Fruit fly (Drosophila melanogaster) whole organism, prepupa: ENCODE data around the gene Asciz.

Experiments
- Blimp-1 ChIP-seq: fragments of 200-800 bp; sonication (Bioruptor generic); optimal IDR thresholded peaks from 3 replicates; lab custom pipeline; 2017; ENCODE audit warnings: missing biosample characterization, missing genetic modification characterization, mild to moderate bottlenecking, moderate library complexity, missing genetic modification reagents
- CG11294 ChIP-seq: fragments of 200-800 bp; sonication (Bioruptor generic); IDR thresholded peaks from 2 replicates; pipeline ENCODE4 v1.3.6; 2022; ENCODE audit warnings: missing biosample characterization, missing genetic modification characterization
- CG15336 ChIP-seq: fragments of 200-800 bp; sonication (Bioruptor generic); IDR thresholded peaks from 2 replicates; pipeline ENCODE4 v1.3.6; 2022; ENCODE audit warnings: missing biosample characterization, missing genetic modification characterization
- CG1621 ChIP-seq: fragments of 200-800 bp; sonication (Bioruptor generic); optimal IDR thresholded peaks from 3 replicates; lab custom pipeline; 2018; ENCODE audit warnings: missing biosample characterization, mild to moderate bottlenecking, missing genetic modification characterization
- CG16779 ChIP-seq: fragments of 200-800 bp; sonication (Bioruptor generic); optimal IDR thresholded peaks from 3 replicates; lab custom pipeline; 2017; ENCODE audit warnings: missing biosample characterization, mild to moderate bottlenecking, missing genetic modification characterization
- CG3032 ChIP-seq: fragments of 200-800 bp; optimal IDR thresholded peaks from 2 replicates; lab custom pipeline; 2019; ENCODE audit warnings: missing biosample characterization, mild to moderate bottlenecking, missing genetic modification characterization, moderate library complexity
- CG31627 ChIP-seq: fragments of 200-800 bp; sonication (Bioruptor generic); optimal IDR thresholded peaks from 3 replicates; lab custom pipeline; 2016; ENCODE audit warnings: missing biosample characterization, missing genetic modification characterization
- CG34406 ChIP-seq: fragments of 200-800 bp; sonication (Bioruptor generic); optimal IDR thresholded peaks from 3 replicates; lab custom pipeline; 2016; ENCODE audit warnings: missing biosample characterization, missing genetic modification characterization
- CG3919 ChIP-seq: fragments of 200-800 bp; sonication (Bioruptor generic); optimal IDR thresholded peaks from 3 replicates; lab custom pipeline; 2016; ENCODE audit warnings: missing biosample characterization, missing genetic modification characterization
- CG6808 ChIP-seq: fragments of 200-800 bp; sonication (Bioruptor generic); optimal IDR thresholded peaks from 3 replicates; lab custom pipeline; 2017; ENCODE audit warnings: missing biosample characterization, missing genetic modification characterization, mild to moderate bottlenecking, moderate library complexity, missing genetic modification reagents
- CG6854 ChIP-seq: fragments of 200-800 bp; sonication (Bioruptor generic); optimal IDR thresholded peaks from 2 replicates; lab custom pipeline; 2017; ENCODE audit warnings: missing biosample characterization, mild to moderate bottlenecking, missing genetic modification characterization
- CG7368 ChIP-seq: fragments of 200-800 bp; sonication (Bioruptor generic); optimal IDR thresholded peaks from 3 replicates; lab custom pipeline; 2016; ENCODE audit warnings: missing biosample characterization, missing genetic modification characterization
- CG8119 ChIP-seq: fragments of 200-800 bp; sonication (Bioruptor generic); IDR thresholded peaks from 3 replicates; pipeline ENCODE4 v1.3.6; 2022; ENCODE audit warnings: missing biosample characterization, missing genetic modification characterization
- CG8319 ChIP-seq: fragments of 200-800 bp; sonication (Bioruptor generic); optimal IDR thresholded peaks from 3 replicates; lab custom pipeline; 2016; ENCODE audit warnings: missing biosample characterization, missing genetic modification characterization
- CG8632 ChIP-seq: fragments of 200-800 bp; sonication (Bioruptor generic); optimal IDR thresholded peaks from 3 replicates; lab custom pipeline; 2016; ENCODE audit warnings: missing biosample characterization, missing genetic modification characterization
- CG9139 ChIP-seq: fragments of 200-800 bp; sonication (Bioruptor generic); optimal IDR thresholded peaks from 3 replicates; lab custom pipeline; 2017; ENCODE audit warnings: missing biosample characterization, mild to moderate bottlenecking, missing genetic modification characterization
- Eip75B ChIP-seq: fragments of 200-800 bp; sonication (Bioruptor generic); optimal IDR thresholded peaks from 3 replicates; lab custom pipeline; 2016; ENCODE audit warnings: missing biosample characterization, missing genetic modification characterization
- Eip78C ChIP-seq: fragments of 200-800 bp; sonication (Bioruptor generic); peaks from one replicate; lab custom pipeline; 2016; ENCODE audit warnings: missing biosample characterization, missing genetic modification characterization
- Eip93F ChIP-seq: fragments of 200-800 bp; sonication (Bioruptor generic); optimal IDR thresholded peaks from 2 replicates; lab custom pipeline; 2016; ENCODE audit warnings: missing biosample characterization, mild to moderate bottlenecking, missing genetic modification characterization
- Ets21C ChIP-seq: fragments of 200-800 bp; sonication (Bioruptor generic); optimal IDR thresholded peaks from 3 replicates; lab custom pipeline; 2016; ENCODE audit warnings: missing biosample characterization, missing genetic modification characterization
- Hr38 ChIP-seq: sonication (Bioruptor generic); optimal IDR thresholded peaks from 2 replicates; lab custom pipeline; 2016; ENCODE audit warnings: missing biosample characterization, missing genetic modification characterization
- Hr4 ChIP-seq: fragments of 200-800 bp; sonication (Bioruptor generic); optimal IDR thresholded peaks from 3 replicates; lab custom pipeline; 2016; ENCODE audit warnings: missing biosample characterization, missing genetic modification characterization
- Lpt ChIP-seq: fragments of 200-800 bp; sonication (Bioruptor generic); optimal IDR thresholded peaks from 3 replicates; lab custom pipeline; 2016; ENCODE audit warnings: missing biosample characterization, missing genetic modification characterization
- Met ChIP-seq: fragments of 200-800 bp; sonication (Bioruptor generic); optimal IDR thresholded peaks from 3 replicates; lab custom pipeline; 2016; ENCODE audit warnings: missing biosample characterization, missing genetic modification characterization
- Sox102F ChIP-seq: fragments of 200-800 bp; sonication (Bioruptor generic); optimal IDR thresholded peaks from 2 replicates; lab custom pipeline; 2016; ENCODE audit warnings: missing biosample characterization, mild to moderate bottlenecking, missing genetic modification characterization
- Sox14 ChIP-seq: fragments of 200-800 bp; sonication (Bioruptor generic); optimal IDR thresholded peaks from 3 replicates; lab custom pipeline; 2016; ENCODE audit warnings: missing biosample characterization, missing genetic modification characterization
- Sox15 ChIP-seq: fragments of 200-800 bp; sonication (Bioruptor generic); optimal IDR thresholded peaks from 3 replicates; lab custom pipeline; 2016; ENCODE audit warnings: missing biosample characterization, missing genetic modification characterization
- achi ChIP-seq: fragments of 200-800 bp; sonication (Bioruptor generic); optimal IDR thresholded peaks from 3 replicates; lab custom pipeline; 2016; ENCODE audit warnings: missing biosample characterization, missing genetic modification characterization
- acj6 ChIP-seq: fragments of 200-800 bp; sonication (Bioruptor generic); optimal IDR thresholded peaks from 3 replicates; lab custom pipeline; 2016; ENCODE audit warnings: missing biosample characterization, missing genetic modification characterization
- cyc ChIP-seq: fragments of 200-800 bp; sonication (Bioruptor generic); optimal IDR thresholded peaks from 3 replicates; lab custom pipeline; 2016; ENCODE audit warnings: missing biosample characterization, missing genetic modification characterization
- dac ChIP-seq: fragments of 200-800 bp; sonication (Bioruptor generic); optimal IDR thresholded peaks from 2 replicates; lab custom pipeline; 2017; ENCODE audit warnings: missing biosample characterization, mild to moderate bottlenecking, missing genetic modification characterization
- dsx ChIP-seq: fragments of 200-800 bp; optimal IDR thresholded peaks from 3 replicates; lab custom pipeline; 2019; ENCODE audit warnings: missing biosample characterization, mild to moderate bottlenecking, missing genetic modification characterization, moderate library complexity; ENCODE audit not compliant: poor library complexity, severe bottlenecking
- eg ChIP-seq: fragments of 200-800 bp; sonication (Bioruptor generic); IDR thresholded peaks from 3 replicates; pipeline ENCODE4 v1.3.6; 2022; ENCODE audit warnings: missing biosample characterization, missing genetic modification characterization
- fkh ChIP-seq: fragments of 200-800 bp; sonication (Bioruptor generic); optimal IDR thresholded peaks from 3 replicates; lab custom pipeline; 2017; ENCODE audit warnings: missing biosample characterization, mild to moderate bottlenecking, missing genetic modification characterization, moderate library complexity
- pdm3 ChIP-seq: fragments of 200-800 bp; sonication (Bioruptor generic); optimal IDR thresholded peaks from 3 replicates; lab custom pipeline; 2016; ENCODE audit warnings: missing biosample characterization, missing genetic modification characterization
- salr ChIP-seq, 2 experiments: fragments of 200-800 bp; sonication (Bioruptor generic); optimal IDR thresholded peaks; 3 replicates each; lab custom pipeline; 2016 to 2018; ENCODE audit warnings: missing biosample characterization in 2 of 2, missing genetic modification characterization in 2 of 2, mild to moderate bottlenecking in 1 of 2
- spab ChIP-seq: fragments of 200-800 bp; sonication (Bioruptor generic); optimal IDR thresholded peaks from 2 replicates; lab custom pipeline; 2017; ENCODE audit warnings: missing biosample characterization, mild to moderate bottlenecking, missing genetic modification characterization, missing genetic modification reagents
- ss ChIP-seq, 2 experiments: fragments of 200-800 bp; sonication (Bioruptor generic); optimal IDR thresholded peaks; 2 replicates in 1 of 2; 3 replicates in 1 of 2; lab custom pipeline; 2017 to 2018; ENCODE audit warnings: mild to moderate bottlenecking in 2 of 2, missing biosample characterization in 2 of 2, missing genetic modification characterization in 2 of 2, moderate library complexity in 1 of 2
- svp ChIP-seq: fragments of 200-800 bp; sonication (Bioruptor generic); peaks from one replicate; lab custom pipeline; 2016; ENCODE audit warnings: missing biosample characterization, missing genetic modification characterization
- topi ChIP-seq: fragments of 200-800 bp; sonication (Bioruptor generic); optimal IDR thresholded peaks from 3 replicates; lab custom pipeline; 2016; ENCODE audit warnings: missing biosample characterization, missing genetic modification characterization
- vri ChIP-seq: fragments of 200-800 bp; sonication (Bioruptor generic); optimal IDR thresholded peaks from 3 replicates; lab custom pipeline; 2016; ENCODE audit warnings: missing biosample characterization, mild to moderate bottlenecking, missing genetic modification characterization

Asciz gene

dm6 chr3L:3142516-3143382, 23.3 kb downstream of the Asciz start:
- TF ChIP-seq topi (no peak), fkh (peak; percentile 65), Eip78C (GFP tag; lab: Kevin White, UChicago) (peak; percentile 39)

- TF ChIP-seq CG1621 (tag; lab: Kevin White, UChicago): no peak
- TF ChIP-seq Blimp-1 (GFP tag; lab: Kevin White, UChicago): peak; percentile 77
- TF ChIP-seq cyc (GFP tag; lab: Kevin White, UChicago): no peak
- TF ChIP-seq Hr38 (GFP tag; lab: Kevin White, UChicago): no peak
- TF ChIP-seq CG6854: no peak
- no peak for TF ChIP-seq Lpt (GFP tag; lab: Kevin White, UChicago)
- no peak for TF ChIP-seq Met (GFP tag; lab: Kevin White, UChicago)
- TF ChIP-seq topi: no peak
- TF ChIP-seq CG31627 (GFP tag; lab: Kevin White, UChicago): no peak
- no peak for TF ChIP-seq CG34406 (GFP tag; lab: Kevin White, UChicago)
- no peak for TF ChIP-seq Eip93F
- peak; percentile 9; the same call in 1 of the 2 replicates for TF ChIP-seq CG11294 (GFP tag; lab: Robert Waterston, UW)
- TF ChIP-seq vri (GFP tag; lab: Kevin White, UChicago): no peak
- peak; percentile 4 for TF ChIP-seq Eip75B (GFP tag; lab: Kevin White, UChicago)
- no peak for TF ChIP-seq Sox14 (GFP tag; lab: Kevin White, UChicago)
- no peak for TF ChIP-seq Hr4
- no peak for TF ChIP-seq spab (GFP tag; lab: Kevin White, UChicago)
- TF ChIP-seq acj6 (GFP tag; lab: Kevin White, UChicago): no peak
Observed at dm6 chr3L:3141411-3141810, 24.6 kb downstream of the Asciz start.

DNA sequence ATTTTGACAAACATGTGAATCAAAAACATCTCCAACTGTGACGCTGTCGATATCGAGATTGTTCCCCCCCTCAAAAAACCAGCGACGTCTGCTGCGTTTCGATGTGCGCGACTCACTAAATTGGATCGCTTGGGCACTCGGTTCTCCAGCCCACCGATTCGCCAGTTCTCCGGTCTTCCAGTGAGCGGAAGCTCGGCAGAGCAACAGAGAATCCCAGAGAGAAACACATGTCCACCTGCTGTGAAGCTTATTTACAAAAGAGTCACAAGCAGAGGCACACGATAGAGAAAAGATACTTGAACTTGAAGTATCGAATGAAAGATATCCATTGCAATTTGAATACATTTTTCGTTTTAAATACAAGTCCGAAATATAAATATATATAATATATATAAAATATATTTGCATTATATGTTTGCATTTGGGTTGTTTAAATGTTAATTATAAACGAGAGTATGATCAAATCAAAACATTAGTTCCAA, 31.9 kb downstream of the Asciz start:
- no peak for TF ChIP-seq svp (GFP tag; lab: Kevin White, UChicago)
- TF ChIP-seq Sox102F (GFP tag; lab: Kevin White, UChicago): peak; percentile 26
- peak; percentile 0 for TF ChIP-seq vri (GFP tag; lab: Kevin White, UChicago)
- no peak for TF ChIP-seq salr (GFP tag; optimal IDR thresholded peaks at IDR 0.05; lab: Kevin White, UChicago)
- peak; percentile 18 for TF ChIP-seq CG6854
- TF ChIP-seq CG3919: peak; percentile 9
- peak; percentile 23 for TF ChIP-seq CG16779 (tag; lab: Kevin White, UChicago)
- peak; percentile 20 for TF ChIP-seq achi (GFP tag; lab: Kevin White, UChicago)
- TF ChIP-seq fkh: peak; percentile 82
- peak in 1 of 2 experiments; percentile 30 for TF ChIP-seq ss (GFP tag; optimal IDR thresholded peaks at IDR 0.05; lab: Kevin White, UChicago)
- TF ChIP-seq dsx (GFP tag; lab: Kevin White, UChicago): peak; percentile 25
- TF ChIP-seq Eip78C (GFP tag; lab: Kevin White, UChicago): peak; percentile 68
- TF ChIP-seq spab (GFP tag; lab: Kevin White, UChicago): no peak
- TF ChIP-seq Sox15: no peak
- peak; percentile 18 for TF ChIP-seq CG6808 (GFP tag; lab: Kevin White, UChicago)
- TF ChIP-seq Blimp-1 (GFP tag; lab: Kevin White, UChicago): no peak
- 0 out of 3 replicates have a peak, but pooled peaks have one; percentile 18 for TF ChIP-seq CG8119
- TF ChIP-seq CG9139: peak; percentile 57

dm6 chr3L:3127544-3127943, 38.5 kb downstream of the Asciz start, which contains the start of gene promL:
promL (minus strand) TSS chr3L:3127724.
- peak; percentile 21 for TF ChIP-seq CG3032 (tag; lab: Kevin White, UChicago)
- TF ChIP-seq CG31627 (GFP tag; lab: Kevin White, UChicago): peak; percentile 27
- TF ChIP-seq CG8632: peak; percentile 19
- peak; percentile 0 for TF ChIP-seq dac
- TF ChIP-seq Sox102F (GFP tag; lab: Kevin White, UChicago): peak; percentile 53
- no peak for TF ChIP-seq Eip93F
- TF ChIP-seq CG8319 (GFP tag; lab: Kevin White, UChicago): no peak
- peak; percentile 78 for TF ChIP-seq Sox14 (GFP tag; lab: Kevin White, UChicago)
- peak; percentile 38 for TF ChIP-seq CG3919
- no peak for TF ChIP-seq CG7368 (GFP tag; lab: Kevin White, UChicago)
- TF ChIP-seq eg (GFP tag; lab: Robert Waterston, UW): peak; percentile 62; the same call in 2 of the 3 replicates
- TF ChIP-seq CG15336 (GFP tag; lab: Robert Waterston, UW): peak; percentile 20; the same call in 1 of the 2 replicates
- TF ChIP-seq CG6808 (GFP tag; lab: Kevin White, UChicago): peak; percentile 6
- TF ChIP-seq dsx (GFP tag; lab: Kevin White, UChicago): peak; percentile 72
- TF ChIP-seq pdm3: no peak
- TF ChIP-seq CG34406 (GFP tag; lab: Kevin White, UChicago): no peak
- peak; percentile 19 for TF ChIP-seq Ets21C (GFP tag; lab: Kevin White, UChicago)
- no peak for TF ChIP-seq CG9139
- TF ChIP-seq CG16779 (tag; lab: Kevin White, UChicago): peak; percentile 29
- TF ChIP-seq salr (GFP tag; optimal IDR thresholded peaks at IDR 0.05; lab: Kevin White, UChicago): peak in 1 of 2 experiments; percentile 8
- no peak for TF ChIP-seq svp (GFP tag; lab: Kevin White, UChicago)
- peak; percentile 30 for TF ChIP-seq vri (GFP tag; lab: Kevin White, UChicago)
- TF ChIP-seq topi: peak; percentile 55
- no peak for TF ChIP-seq Lpt (GFP tag; lab: Kevin White, UChicago)
